Worm (Caenorhabditis elegans) whole organism, young adult: ENCODE results near the gene F57F4.1.

Experiments used
- B0035.1 ChIP-seq: sonication (generic microtip); optimal IDR thresholded peaks from 2 replicates; lab custom pipeline; 2016; ENCODE audit warnings: missing genetic modification characterization, mild to moderate bottlenecking, missing compliant biosample characterization, missing genotype, missing genetic modification reagents
- D2030.7 ChIP-seq: fragments of 200-800 bp; sonication (Bioruptor generic); IDR thresholded peaks from 2 replicates; pipeline ENCODE4 v1.3.6; 2022; ENCODE audit warnings: missing genetic modification reagents, missing genetic modification characterization, missing compliant biosample characterization
- F23B12.7 ChIP-seq: sonication (generic microtip); optimal IDR thresholded peaks from 2 replicates; lab custom pipeline; 2017; ENCODE audit warnings: missing genetic modification characterization, mild to moderate bottlenecking, missing compliant biosample characterization, antibody characterized with exemption, moderate library complexity; ENCODE audit not compliant: insufficient read depth
- F49E8.2 ChIP-seq: sonication (generic microtip); optimal IDR thresholded peaks from 3 replicates; lab custom pipeline; 2017; ENCODE audit warnings: missing genetic modification characterization, mild to moderate bottlenecking, missing compliant biosample characterization, antibody characterized with exemption, moderate library complexity; ENCODE audit not compliant: insufficient read depth
- K11D2.4 ChIP-seq: fragments of 200-800 bp; sonication (Bioruptor generic); IDR thresholded peaks from 2 replicates; pipeline ENCODE4 v1.3.6; 2022; ENCODE audit warnings: missing genetic modification reagents, missing genetic modification characterization, missing compliant biosample characterization
- ama-1 ChIP-seq, 3 experiments: fragments of 150-350 bp in 1 of 3; sonication (generic microtip) in 2 of 3; optimal IDR thresholded peaks; 2 replicates each; lab custom pipeline; 2014 to 2018; ENCODE audit warnings: missing biosample characterization in 2 of 3, missing genetic modification characterization in 2 of 3, missing genetic modification reagents in 2 of 3
- cebp-1 ChIP-seq, 2 experiments: fragments of 200-800 bp in 1 of 2; sonication (Bioruptor generic) in 1 of 2; sonication (generic microtip) in 1 of 2; IDR thresholded peaks in 1 of 2; optimal IDR thresholded peaks in 1 of 2; 2 replicates each; pipeline versions ENCODE4 v1.3.6 to Lab custom; 2017 to 2022; ENCODE audit warnings: missing compliant biosample characterization in 2 of 2, missing genetic modification characterization in 2 of 2, mild to moderate bottlenecking in 1 of 2, missing genetic modification reagents in 1 of 2, moderate library complexity in 1 of 2
- ets-4 ChIP-seq: fragments of 200-800 bp; sonication (Bioruptor generic); optimal IDR thresholded peaks from 2 replicates; lab custom pipeline; 2018; ENCODE audit warnings: mild to moderate bottlenecking, missing genetic modification characterization, missing compliant biosample characterization
- lsy-27 ChIP-seq: sonication (generic microtip); optimal IDR thresholded peaks from 2 replicates; lab custom pipeline; 2017; ENCODE audit warnings: missing genetic modification characterization, mild to moderate bottlenecking, missing compliant biosample characterization, antibody characterized with exemption, missing genotype, borderline replicate concordance; ENCODE audit not compliant: insufficient read depth
- madf-3 ChIP-seq: fragments of 200-800 bp; sonication (Bioruptor generic); IDR thresholded peaks from 2 replicates; pipeline ENCODE4 v1.3.6; 2022; ENCODE audit warnings: missing genetic modification reagents, missing genetic modification characterization, missing compliant biosample characterization
- mel-28 ChIP-seq: sonication (generic microtip); optimal IDR thresholded peaks from 2 replicates; lab custom pipeline; 2016; ENCODE audit warnings: borderline replicate concordance, mild to moderate bottlenecking, missing genetic modification characterization, missing compliant biosample characterization
- pha-4 ChIP-seq: fragments of 150-350 bp; sonication (generic microtip); optimal IDR thresholded peaks from 2 replicates; lab custom pipeline; 2014; ENCODE audit warnings: missing biosample characterization, missing genetic modification reagents, missing genetic modification characterization
- rec-8 ChIP-seq, 2 experiments: sonication (generic microtip); optimal IDR thresholded peaks; 2 replicates each; lab custom pipeline; 2016; ENCODE audit warnings: mild to moderate bottlenecking in 2 of 2, missing genetic modification characterization in 2 of 2, missing genetic modification reagents in 2 of 2, missing genotype in 2 of 2, missing biosample characterization in 1 of 2, missing compliant biosample characterization in 1 of 2, moderate library complexity in 1 of 2
- sea-2 ChIP-seq: fragments of 200-800 bp; sonication (Bioruptor generic); IDR thresholded peaks from 2 replicates; pipeline ENCODE4 v1.3.6; 2022; ENCODE audit warnings: missing genetic modification characterization, missing compliant biosample characterization

ce11 chrV:6351122-6351521 lies 39.1 kb upstream of the F57F4.1 start:
- no peak for TF ChIP-seq ama-1 (optimal IDR thresholded peaks at IDR 0.05; lab: Kevin White, UChicago)
- TF ChIP-seq ama-1 (GFP tag; optimal IDR thresholded peaks at IDR 0.05; lab: Kevin White, UChicago) = no peak
- TF ChIP-seq ets-4 = no peak
- TF ChIP-seq pha-4 (tag; lab: Kevin White, UChicago) = no peak
- no peak for TF ChIP-seq K11D2.4 (GFP tag; lab: Robert Waterston, UW)
- TF ChIP-seq cebp-1 (GFP tag; IDR thresholded peaks at IDR 0.05; lab: Robert Waterston, UW) = no peak
- no peak for TF ChIP-seq cebp-1 (tag; optimal IDR thresholded peaks at IDR 0.05; lab: Kevin White, UChicago)
- TF ChIP-seq mel-28 (tag; lab: Kevin White, UChicago) = no peak
- no peak for TF ChIP-seq F49E8.2 (tag; lab: Kevin White, UChicago)
- no peak for TF ChIP-seq B0035.1 (tag; lab: Kevin White, UChicago)
- no peak for TF ChIP-seq rec-8 (tag; optimal IDR thresholded peaks at IDR 0.05; lab: Kevin White, UChicago)
- TF ChIP-seq D2030.7 (GFP tag; lab: Robert Waterston, UW) = no peak
- no peak for TF ChIP-seq madf-3 (GFP tag; lab: Robert Waterston, UW)
- no peak for TF ChIP-seq sea-2
- no peak for TF ChIP-seq F23B12.7 (tag; lab: Kevin White, UChicago)
- TF ChIP-seq lsy-27 (tag; lab: Kevin White, UChicago) = no peak
